Fruit fly (Drosophila melanogaster): ENCODE data around the gene RecQ5.

RecQ5 gene

DNA sequence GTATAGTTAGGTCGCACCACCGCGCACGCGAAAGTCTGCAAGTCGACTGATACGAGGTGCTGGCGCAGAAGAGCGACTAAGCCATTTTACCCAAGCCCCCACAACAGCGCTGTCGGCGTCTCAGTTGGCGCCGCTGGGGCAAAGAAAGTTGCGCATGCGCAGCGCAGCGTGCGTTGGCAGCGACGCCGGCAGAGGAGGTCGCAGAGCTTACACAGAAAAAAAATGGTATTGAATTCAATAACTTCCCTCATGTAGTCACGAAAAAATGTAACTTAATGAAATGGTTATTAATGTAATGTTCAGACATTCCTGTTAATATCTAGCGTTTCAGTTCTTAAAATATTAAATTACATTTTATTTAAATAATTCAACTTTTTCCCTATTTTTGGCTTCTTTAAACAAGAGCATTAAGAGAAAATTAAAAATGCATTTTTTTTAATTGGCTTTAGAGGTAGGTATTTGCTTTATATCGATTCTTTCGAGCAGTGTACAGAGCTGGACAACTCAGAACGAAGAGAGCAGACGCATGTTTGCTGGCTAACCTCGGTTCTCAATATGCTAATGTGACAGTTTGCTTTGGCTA lies 46.3 kb upstream of the RecQ5 start, which contains the start of gene CG4914:
Gene CG4914, minus strand, starts transcription at position 51 of the 583 bp plus-strand sequence.
- TF ChIP-seq OdsH (GFP tag; optimal IDR thresholded peaks at IDR 0.05): peak; percentile 87
- no peak for TF ChIP-seq pan (optimal IDR thresholded peaks at IDR 0.05)
- TF ChIP-seq Vsx2 (GFP tag; optimal IDR thresholded peaks at IDR 0.05; ENCODE audit: partially characterized antibody): no peak
- peak; percentile 79 for TF ChIP-seq dmrt93B (GFP tag; optimal IDR thresholded peaks at IDR 0.05)
- TF ChIP-seq Rel (GFP tag; optimal IDR thresholded peaks at IDR 0.05): no peak
- no peak for TF ChIP-seq Rel (tag; optimal IDR thresholded peaks at IDR 0.05)
- peak; percentile 40 for TF ChIP-seq sage (GFP tag; optimal IDR thresholded peaks at IDR 0.05)
- peak; percentile 25 for TF ChIP-seq brk (GFP tag; optimal IDR thresholded peaks at IDR 0.05)
- peak; percentile 86 for TF ChIP-seq h (GFP tag; optimal IDR thresholded peaks at IDR 0.05)
- peak; percentile 86 for TF ChIP-seq HLH106 (tag; optimal IDR thresholded peaks at IDR 0.05)
- peak; percentile 57 for TF ChIP-seq Hnf4 (GFP tag; optimal IDR thresholded peaks at IDR 0.05)
- TF ChIP-seq fru (GFP tag; optimal IDR thresholded peaks at IDR 0.05): peak; percentile 82
- no peak for TF ChIP-seq tai (GFP tag; optimal IDR thresholded peaks at IDR 0.05)
- TF ChIP-seq Abd-B (GFP tag; optimal IDR thresholded peaks at IDR 0.05): no peak
- TF ChIP-seq N (GFP tag; optimal IDR thresholded peaks at IDR 0.05): no peak
- TF ChIP-seq foxo (GFP tag; optimal IDR thresholded peaks at IDR 0.05): peak in 1 of 2 experiments; percentile 91
- peak; percentile 87 for TF ChIP-seq Sp1 (GFP tag; optimal IDR thresholded peaks at IDR 0.05)
- no peak for TF ChIP-seq Dif (GFP tag; optimal IDR thresholded peaks at IDR 0.05; ENCODE audit: partially characterized antibody)
- no peak for TF ChIP-seq lola (GFP tag; optimal IDR thresholded peaks at IDR 0.05)
- TF ChIP-seq Jra (GFP tag; optimal IDR thresholded peaks at IDR 0.05): peak; percentile 44
- TF ChIP-seq Hr78 (GFP tag; optimal IDR thresholded peaks at IDR 0.05): no peak
- peak; percentile 83 for TF ChIP-seq rgr (GFP tag; optimal IDR thresholded peaks at IDR 0.05)
- no peak for TF ChIP-seq dl (GFP tag; optimal IDR thresholded peaks at IDR 0.05; ENCODE audit: insufficient read depth in 1 of 2, partially characterized antibody in 2 of 2)
- peak; percentile 80 for TF ChIP-seq Dfd (GFP tag; optimal IDR thresholded peaks at IDR 0.05)
- no peak for TF ChIP-seq dsf (GFP tag; optimal IDR thresholded peaks at IDR 0.05; ENCODE audit: borderline replicate concordance)
- no peak for TF ChIP-seq Myc (optimal IDR thresholded peaks at IDR 0.05)
- TF ChIP-seq usp (GFP tag; optimal IDR thresholded peaks at IDR 0.05): no peak
- no peak for TF ChIP-seq CrebA (GFP tag; optimal IDR thresholded peaks at IDR 0.05; ENCODE audit: borderline replicate concordance)
- peak; percentile 74 for TF ChIP-seq ey (GFP tag; optimal IDR thresholded peaks at IDR 0.05)
- peak; percentile 26 for TF ChIP-seq CG32264 (GFP tag; optimal IDR thresholded peaks at IDR 0.05)
- TF ChIP-seq CG9705 (GFP tag; optimal IDR thresholded peaks at IDR 0.05): peak; percentile 23
- TF ChIP-seq br (GFP tag; optimal IDR thresholded peaks at IDR 0.05): peak; percentile 59
- TF ChIP-seq sv (GFP tag; optimal IDR thresholded peaks at IDR 0.05): peak; percentile 65
- peak; percentile 53 for TF ChIP-seq woc (GFP tag; optimal IDR thresholded peaks at IDR 0.05)
- no peak for TF ChIP-seq Hr83 (GFP tag; optimal IDR thresholded peaks at IDR 0.05; ENCODE audit: poor library complexity, severe bottlenecking)
- TF ChIP-seq GATAd (GFP tag; optimal IDR thresholded peaks at IDR 0.05): no peak
- TF ChIP-seq jim (GFP tag; optimal IDR thresholded peaks at IDR 0.05): no peak
- TF ChIP-seq Mio (GFP tag; optimal IDR thresholded peaks at IDR 0.05): no peak
- peak; percentile 84 for TF ChIP-seq psq (GFP tag; optimal IDR thresholded peaks at IDR 0.05)

DNA sequence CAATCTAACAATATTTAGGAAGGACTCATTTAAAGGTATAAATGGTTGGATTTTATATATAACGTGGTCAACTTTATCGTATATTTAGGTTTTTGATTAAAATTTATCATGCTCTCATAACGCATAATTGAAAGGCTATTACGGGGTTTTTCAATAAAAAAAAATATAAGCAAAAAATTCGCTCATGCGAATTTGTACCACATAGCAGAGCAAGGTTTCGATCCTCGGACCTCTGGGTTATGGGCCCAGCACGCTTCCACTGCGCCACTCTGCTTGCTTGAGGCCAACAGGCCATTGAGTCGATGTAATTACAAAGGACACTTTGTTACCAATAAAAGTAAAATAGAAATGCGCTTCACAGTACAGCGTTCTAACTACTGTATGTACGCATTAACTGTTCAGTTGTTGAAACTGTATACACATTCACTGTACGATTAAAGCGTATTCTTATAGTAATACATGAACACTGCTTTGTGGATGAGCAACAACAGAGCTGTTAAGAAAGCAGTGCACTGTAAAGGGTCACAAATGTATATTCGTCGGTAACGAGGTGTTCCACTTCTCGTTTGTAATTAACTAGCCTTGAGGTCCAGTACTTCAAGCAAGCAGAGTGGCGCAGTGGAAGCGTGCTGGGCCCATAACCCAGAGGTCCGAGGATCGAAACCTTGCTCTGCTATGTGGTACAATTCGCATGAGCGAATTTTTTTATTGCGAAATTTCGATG lies 42.0 kb upstream of the RecQ5 start:
- TF ChIP-seq fru (GFP tag; optimal IDR thresholded peaks at IDR 0.05) (peak; percentile 0), br (GFP tag; optimal IDR thresholded peaks at IDR 0.05) (no peak), jim (GFP tag; optimal IDR thresholded peaks at IDR 0.05) (no peak), Dfd (GFP tag; optimal IDR thresholded peaks at IDR 0.05) (no peak), brk (GFP tag; optimal IDR thresholded peaks at IDR 0.05) (no peak), tai (GFP tag; optimal IDR thresholded peaks at IDR 0.05) (no peak), OdsH (GFP tag; optimal IDR thresholded peaks at IDR 0.05) (no peak), sv (GFP tag; optimal IDR thresholded peaks at IDR 0.05) (no peak), rgr (GFP tag; optimal IDR thresholded peaks at IDR 0.05) (no peak), Jra (GFP tag; optimal IDR thresholded peaks at IDR 0.05) (peak; percentile 13), lola (GFP tag; optimal IDR thresholded peaks at IDR 0.05) (no peak), CG32264 (GFP tag; optimal IDR thresholded peaks at IDR 0.05) (no peak), Mio (GFP tag; optimal IDR thresholded peaks at IDR 0.05) (no peak), HLH106 (tag; optimal IDR thresholded peaks at IDR 0.05) (no peak), dl (GFP tag; optimal IDR thresholded peaks at IDR 0.05; ENCODE audit: insufficient read depth in 1 of 2, partially characterized antibody in 2 of 2) (no peak), Myc (optimal IDR thresholded peaks at IDR 0.05) (peak; percentile 61), psq (GFP tag; optimal IDR thresholded peaks at IDR 0.05) (no peak), usp (GFP tag; optimal IDR thresholded peaks at IDR 0.05) (no peak), sage (GFP tag; optimal IDR thresholded peaks at IDR 0.05) (no peak), Hr83 (GFP tag; optimal IDR thresholded peaks at IDR 0.05; ENCODE audit: poor library complexity, severe bottlenecking) (no peak), Hr78 (GFP tag; optimal IDR thresholded peaks at IDR 0.05) (peak; percentile 28), CrebA (GFP tag; optimal IDR thresholded peaks at IDR 0.05; ENCODE audit: borderline replicate concordance) (no peak), GATAd (GFP tag; optimal IDR thresholded peaks at IDR 0.05) (no peak), Vsx2 (GFP tag; optimal IDR thresholded peaks at IDR 0.05; ENCODE audit: partially characterized antibody) (no peak), dsf (GFP tag; optimal IDR thresholded peaks at IDR 0.05; ENCODE audit: borderline replicate concordance) (no peak), N (GFP tag; optimal IDR thresholded peaks at IDR 0.05) (peak; percentile 90), foxo (GFP tag; optimal IDR thresholded peaks at IDR 0.05) (no peak), pan (optimal IDR thresholded peaks at IDR 0.05) (no peak), Rel (GFP tag; optimal IDR thresholded peaks at IDR 0.05) (no peak), Rel (tag; optimal IDR thresholded peaks at IDR 0.05) (peak; percentile 5), ey (GFP tag; optimal IDR thresholded peaks at IDR 0.05) (no peak), h (GFP tag; optimal IDR thresholded peaks at IDR 0.05) (no peak), Dif (GFP tag; optimal IDR thresholded peaks at IDR 0.05; ENCODE audit: partially characterized antibody) (no peak), dmrt93B (GFP tag; optimal IDR thresholded peaks at IDR 0.05) (no peak)

Data from whole organism, wandering third instar larva.